Worm (Caenorhabditis elegans) whole organism, L3 larva: ENCODE data around the gene cutl-5.

Experiments
- ZK546.5 ChIP-seq: sonication (generic microtip); optimal IDR thresholded peaks from 2 replicates; lab custom pipeline; 2017; ENCODE audit warnings: missing biosample characterization, missing genetic modification characterization
- ama-1 ChIP-seq: fragments of 150-350 bp; optimal IDR thresholded peaks from 2 replicates; lab custom pipeline; 2018
- elt-1 ChIP-seq: fragments of 150-350 bp; optimal IDR thresholded peaks from 2 replicates; lab custom pipeline; 2014; ENCODE audit warnings: missing biosample characterization, missing genetic modification characterization
- fkh-10 ChIP-seq: sonication (generic microtip); optimal IDR thresholded peaks from 2 replicates; lab custom pipeline; 2017; ENCODE audit warnings: missing biosample characterization, missing genetic modification reagents, missing genetic modification characterization
- fos-1 ChIP-seq: fragments of 150-350 bp; optimal IDR thresholded peaks from 2 replicates; lab custom pipeline; 2014; ENCODE audit warnings: missing biosample characterization, missing genetic modification characterization
- lin-39 ChIP-seq: fragments of 150-350 bp; optimal IDR thresholded peaks from 2 replicates; lab custom pipeline; 2018; ENCODE audit warnings: missing biosample characterization, missing genetic modification reagents, missing genetic modification characterization
- nhr-11 ChIP-seq: fragments of 150-350 bp; optimal IDR thresholded peaks from 2 replicates; lab custom pipeline; 2014; ENCODE audit warnings: missing biosample characterization, missing genetic modification characterization
- nhr-12 ChIP-seq: fragments of 150-350 bp; optimal IDR thresholded peaks from 2 replicates; lab custom pipeline; 2014; ENCODE audit warnings: missing biosample characterization, missing genetic modification characterization
- pqm-1 ChIP-seq: fragments of 150-350 bp; optimal IDR thresholded peaks from 2 replicates; lab custom pipeline; 2017; ENCODE audit warnings: missing biosample characterization, missing genetic modification characterization, inconsistent platforms
- snpc-4 ChIP-seq: fragments of 150-350 bp; optimal IDR thresholded peaks from 2 replicates; lab custom pipeline; 2014; ENCODE audit warnings: missing biosample characterization, missing genetic modification characterization
- unc-62 ChIP-seq: fragments of 150-350 bp; sonication (generic microtip); optimal IDR thresholded peaks from 4 replicates; lab custom pipeline; 2014; ENCODE audit warnings: missing biosample characterization, missing genetic modification reagents, missing genetic modification characterization
- ztf-4 ChIP-seq: fragments of 150-350 bp; optimal IDR thresholded peaks from 2 replicates; lab custom pipeline; 2014; ENCODE audit warnings: missing biosample characterization, missing genetic modification characterization

DNA sequence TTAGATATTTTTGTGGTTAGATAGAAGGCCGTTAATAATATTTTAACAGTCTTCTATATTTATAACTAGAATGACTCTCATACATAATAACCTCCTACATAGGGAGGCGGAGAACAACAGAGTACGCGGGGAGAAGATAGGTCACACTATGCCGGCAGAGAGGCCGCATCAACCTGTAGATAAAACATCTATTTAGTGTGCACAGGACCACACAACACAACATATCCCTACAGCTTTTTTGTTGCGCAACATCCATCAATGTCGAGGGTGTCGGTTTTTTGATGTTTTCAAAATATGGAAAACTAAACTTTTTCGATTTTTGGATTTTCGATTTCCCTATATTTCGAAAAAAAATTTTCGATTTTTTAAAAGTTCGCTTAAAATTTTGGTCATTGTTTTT, 24.9 kb downstream of the cutl-5 start:
- no peak for TF ChIP-seq ZK546.5 (tag; lab: Kevin White, UChicago)
- TF ChIP-seq unc-62 (GFP tag; lab: Kevin White, UChicago) = no peak
- no peak for TF ChIP-seq snpc-4 (tag; lab: Kevin White, UChicago)
- no peak for TF ChIP-seq nhr-11 (tag; lab: Kevin White, UChicago)
- TF ChIP-seq fkh-10 (GFP tag; lab: Kevin White, UChicago) = no peak
- no peak for TF ChIP-seq ama-1
- no peak for TF ChIP-seq pqm-1 (tag; lab: Kevin White, UChicago)
- no peak for TF ChIP-seq elt-1 (tag; lab: Kevin White, UChicago)
- TF ChIP-seq lin-39 (tag; lab: Kevin White, UChicago) = no peak
- TF ChIP-seq fos-1 (tag; lab: Kevin White, UChicago) = no peak
- TF ChIP-seq ztf-4 (tag; lab: Kevin White, UChicago) = no peak
- TF ChIP-seq nhr-12 (tag; lab: Kevin White, UChicago) = no peak
